Worm (Caenorhabditis elegans) whole organism, late embryonic: ENCODE results near the gene R107.9.

Experiments
- ceh-9 ChIP-seq: sonication (generic microtip); optimal IDR thresholded peaks from 2 replicates; lab custom pipeline; 2016; ENCODE audit warnings: mild to moderate bottlenecking, missing genetic modification characterization, inconsistent platforms, missing compliant biosample characterization
- ets-4 ChIP-seq: sonication (generic microtip); optimal IDR thresholded peaks from 2 replicates; lab custom pipeline; 2016; ENCODE audit warnings: missing genetic modification characterization, missing compliant biosample characterization
- lim-6 ChIP-seq: sonication (generic microtip); optimal IDR thresholded peaks from 2 replicates; lab custom pipeline; 2016; ENCODE audit warnings: missing genetic modification characterization, missing compliant biosample characterization

ce11 chrIII:8998884-8999283, 38.9 kb upstream of the R107.9 start:
- TF ChIP-seq lim-6 (tag; lab: Kevin White, UChicago) (no peak), ceh-9 (tag; lab: Kevin White, UChicago) (no peak), ets-4 (tag; lab: Kevin White, UChicago) (no peak)
